Worm (Caenorhabditis elegans) whole organism, L2 larva: Measurements from ENCODE around the gene H21P03.10.

Experiments
- C34F6.9 ChIP-seq: fragments of 150-350 bp; optimal IDR thresholded peaks from 2 replicates; lab custom pipeline; 2014; ENCODE audit warnings: missing biosample characterization, missing genetic modification characterization
- F13H6.1 ChIP-seq: sonication (generic microtip); optimal IDR thresholded peaks from 2 replicates; lab custom pipeline; 2016; ENCODE audit warnings: missing genetic modification characterization, missing compliant biosample characterization
- R02D3.7 ChIP-seq: fragments of 150-350 bp; optimal IDR thresholded peaks from 2 replicates; lab custom pipeline; 2014; ENCODE audit warnings: missing biosample characterization, missing genetic modification characterization
- alr-1 ChIP-seq: fragments of 150-350 bp; optimal IDR thresholded peaks from 2 replicates; lab custom pipeline; 2014; ENCODE audit warnings: missing biosample characterization, missing genetic modification characterization
- aly-2 ChIP-seq: fragments of 150-350 bp; optimal IDR thresholded peaks from 2 replicates; lab custom pipeline; 2014; ENCODE audit warnings: missing biosample characterization, missing genetic modification characterization
- ama-1 ChIP-seq: fragments of 150-350 bp; optimal IDR thresholded peaks from 2 replicates; lab custom pipeline; 2018; ENCODE audit warnings: inconsistent platforms
- blmp-1 ChIP-seq: sonication (generic microtip); optimal IDR thresholded peaks from 2 replicates; lab custom pipeline; 2017; ENCODE audit warnings: missing genetic modification characterization, mild to moderate bottlenecking, missing compliant biosample characterization, antibody characterized with exemption, moderate library complexity; ENCODE audit not compliant: insufficient read depth
- ceh-16 ChIP-seq: fragments of 150-350 bp; optimal IDR thresholded peaks from 2 replicates; lab custom pipeline; 2014; ENCODE audit warnings: missing biosample characterization, missing genetic modification characterization
- ceh-82 ChIP-seq: fragments of 150-350 bp; optimal IDR thresholded peaks from 2 replicates; lab custom pipeline; 2014; ENCODE audit warnings: missing biosample characterization, missing genetic modification characterization
- crh-2 ChIP-seq: sonication (generic microtip); optimal IDR thresholded peaks from 2 replicates; lab custom pipeline; 2017; ENCODE audit warnings: missing biosample characterization, missing genetic modification characterization
- dmd-4 ChIP-seq: sonication (generic microtip); optimal IDR thresholded peaks from 2 replicates; lab custom pipeline; 2017; ENCODE audit warnings: missing biosample characterization, missing genetic modification characterization
- egl-27 ChIP-seq: sonication (generic microtip); optimal IDR thresholded peaks from 3 replicates; lab custom pipeline; 2017; ENCODE audit warnings: missing biosample characterization, missing genetic modification reagents, missing genetic modification characterization
- elt-1 ChIP-seq: fragments of 150-350 bp; optimal IDR thresholded peaks from 2 replicates; lab custom pipeline; 2014; ENCODE audit warnings: missing biosample characterization, missing genetic modification characterization
- elt-3 ChIP-seq: sonication (generic microtip); optimal IDR thresholded peaks from 2 replicates; lab custom pipeline; 2017; ENCODE audit warnings: missing biosample characterization, missing genetic modification characterization
- fos-1 ChIP-seq: fragments of 150-350 bp; optimal IDR thresholded peaks from 2 replicates; lab custom pipeline; 2014; ENCODE audit warnings: missing biosample characterization, missing genetic modification characterization
- gmeb-1 ChIP-seq: fragments of 150-350 bp; optimal IDR thresholded peaks from 2 replicates; lab custom pipeline; 2014; ENCODE audit warnings: missing biosample characterization, missing genetic modification characterization
- lin-11 ChIP-seq: fragments of 150-350 bp; sonication (generic microtip); optimal IDR thresholded peaks from 2 replicates; lab custom pipeline; 2014; ENCODE audit warnings: missing biosample characterization, missing genetic modification characterization, inconsistent platforms, mixed read lengths
- lin-13 ChIP-seq: fragments of 150-350 bp; optimal IDR thresholded peaks from 2 replicates; lab custom pipeline; 2014; ENCODE audit warnings: missing biosample characterization, missing genetic modification reagents, missing genetic modification characterization
- lin-39 ChIP-seq: fragments of 150-350 bp; optimal IDR thresholded peaks from 2 replicates; lab custom pipeline; 2014; ENCODE audit warnings: missing biosample characterization, missing genetic modification reagents, missing genetic modification characterization
- lsy-2 ChIP-seq, 2 experiments: fragments of 150-350 bp in 1 of 2; sonication (generic microtip) in 1 of 2; optimal IDR thresholded peaks; 2 replicates each; lab custom pipeline; 2014 to 2017; ENCODE audit warnings: missing biosample characterization in 2 of 2, missing genetic modification characterization in 2 of 2
- mbf-1 ChIP-seq: sonication (generic microtip); optimal IDR thresholded peaks from 2 replicates; lab custom pipeline; 2017; ENCODE audit warnings: missing biosample characterization, missing genetic modification characterization
- mdl-1 ChIP-seq, 2 experiments: fragments of 150-350 bp in 1 of 2; sonication (generic microtip) in 1 of 2; optimal IDR thresholded peaks; 2 replicates each; lab custom pipeline; 2017; ENCODE audit warnings: missing biosample characterization in 2 of 2, missing genetic modification characterization in 2 of 2
- nhr-10 ChIP-seq: sonication (generic microtip); optimal IDR thresholded peaks from 2 replicates; lab custom pipeline; 2017; ENCODE audit warnings: missing biosample characterization, missing genetic modification characterization
- nhr-11 ChIP-seq: fragments of 150-350 bp; optimal IDR thresholded peaks from 2 replicates; lab custom pipeline; 2014; ENCODE audit warnings: missing biosample characterization, missing genetic modification characterization
- nhr-12 ChIP-seq: fragments of 150-350 bp; optimal IDR thresholded peaks from 2 replicates; lab custom pipeline; 2014; ENCODE audit warnings: missing biosample characterization, missing genetic modification characterization
- nhr-129 ChIP-seq: fragments of 150-350 bp; optimal IDR thresholded peaks from 2 replicates; lab custom pipeline; 2014; ENCODE audit warnings: missing biosample characterization, missing genetic modification characterization
- nhr-21 ChIP-seq: fragments of 150-350 bp; optimal IDR thresholded peaks from 2 replicates; lab custom pipeline; 2014; ENCODE audit warnings: missing biosample characterization, missing genetic modification characterization
- nhr-23 ChIP-seq: fragments of 150-350 bp; optimal IDR thresholded peaks from 2 replicates; lab custom pipeline; 2014; ENCODE audit warnings: missing biosample characterization, missing genetic modification reagents, missing genetic modification characterization
- nhr-237 ChIP-seq: fragments of 150-350 bp; optimal IDR thresholded peaks from 2 replicates; lab custom pipeline; 2014; ENCODE audit warnings: missing biosample characterization, missing genetic modification characterization
- nhr-25 ChIP-seq: fragments of 150-350 bp; sonication (generic microtip); optimal IDR thresholded peaks from 3 replicates; lab custom pipeline; 2014; ENCODE audit warnings: missing biosample characterization, missing genetic modification characterization
- nhr-77 ChIP-seq: fragments of 150-350 bp; optimal IDR thresholded peaks from 2 replicates; lab custom pipeline; 2014; ENCODE audit warnings: missing biosample characterization, missing genetic modification characterization
- peb-1 ChIP-seq: fragments of 150-350 bp; optimal IDR thresholded peaks from 2 replicates; lab custom pipeline; 2014; ENCODE audit warnings: missing biosample characterization, missing genetic modification characterization
- sem-4 ChIP-seq: fragments of 150-350 bp; optimal IDR thresholded peaks from 2 replicates; lab custom pipeline; 2014; ENCODE audit warnings: missing biosample characterization, missing genetic modification reagents, missing genetic modification characterization
- skn-1 ChIP-seq: sonication (generic microtip); optimal IDR thresholded peaks from 2 replicates; lab custom pipeline; 2017; ENCODE audit warnings: missing biosample characterization, missing genetic modification characterization
- sma-3 ChIP-seq: sonication (generic microtip); optimal IDR thresholded peaks from 2 replicates; lab custom pipeline; 2016; ENCODE audit warnings: missing genetic modification reagents, missing genetic modification characterization, missing compliant biosample characterization
- sma-9 ChIP-seq, 2 experiments: fragments of 150-350 bp in 1 of 2; sonication (generic microtip) in 1 of 2; optimal IDR thresholded peaks; 2 replicates each; lab custom pipeline; 2014 to 2016; ENCODE audit warnings: missing genetic modification characterization in 2 of 2, mild to moderate bottlenecking in 1 of 2, missing biosample characterization in 1 of 2, missing compliant biosample characterization in 1 of 2, missing genetic modification reagents in 1 of 2, moderate library complexity in 1 of 2
- snpc-4 ChIP-seq: fragments of 150-350 bp; optimal IDR thresholded peaks from 2 replicates; lab custom pipeline; 2014; ENCODE audit warnings: missing biosample characterization, missing genetic modification characterization
- unc-39 ChIP-seq: fragments of 150-350 bp; optimal IDR thresholded peaks from 2 replicates; lab custom pipeline; 2014; ENCODE audit warnings: missing biosample characterization, missing genetic modification characterization
- unc-55 ChIP-seq: fragments of 150-350 bp; sonication (generic microtip); optimal IDR thresholded peaks from 3 replicates; lab custom pipeline; 2014; ENCODE audit warnings: missing biosample characterization, missing genetic modification reagents, missing genetic modification characterization
- unc-62 ChIP-seq: fragments of 150-350 bp; optimal IDR thresholded peaks from 2 replicates; lab custom pipeline; 2014; ENCODE audit warnings: missing biosample characterization, missing genetic modification reagents, missing genetic modification characterization
- zag-1 ChIP-seq: fragments of 150-350 bp; optimal IDR thresholded peaks from 2 replicates; lab custom pipeline; 2014; ENCODE audit warnings: missing biosample characterization, missing genetic modification characterization
- ztf-1 ChIP-seq: fragments of 200-800 bp; sonication (Bioruptor generic); conservative IDR thresholded peaks from 2 replicates; pipeline ENCODE4 v1.3.6; 2022; ENCODE audit warnings: missing genetic modification characterization, missing compliant biosample characterization
- ztf-11 ChIP-seq: sonication (generic microtip); optimal IDR thresholded peaks from 2 replicates; lab custom pipeline; 2017; ENCODE audit warnings: missing biosample characterization, missing genetic modification characterization
- ztf-4 ChIP-seq: fragments of 150-350 bp; optimal IDR thresholded peaks from 2 replicates; lab custom pipeline; 2014; ENCODE audit warnings: missing biosample characterization, missing genetic modification characterization

The H21P03.10 gene

DNA sequence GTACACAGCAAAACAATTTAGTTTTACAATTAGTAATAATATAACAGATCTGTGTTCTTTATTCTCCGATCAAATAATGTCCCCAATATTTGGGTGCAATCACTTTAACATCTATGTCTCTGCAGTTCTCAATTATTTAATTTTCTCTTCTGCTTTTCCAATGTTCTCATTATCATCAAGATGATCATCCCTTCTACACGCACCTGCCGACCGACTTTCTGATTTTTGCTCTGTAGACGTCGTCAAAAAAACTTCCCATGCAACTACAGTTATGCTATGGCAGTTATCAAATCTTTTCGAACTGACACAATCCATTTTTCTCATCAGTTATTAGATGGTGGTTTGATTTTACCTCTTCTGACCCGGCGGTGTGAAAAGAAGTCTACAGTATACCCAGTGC, 3.1 kb downstream of the H21P03.10 start (continued):
- TF ChIP-seq mbf-1 (tag; lab: Kevin White, UChicago): no peak
- no peak for TF ChIP-seq ama-1 (lab: Kevin White, UChicago)
- no peak for TF ChIP-seq nhr-10 (tag; lab: Kevin White, UChicago)

DNA sequence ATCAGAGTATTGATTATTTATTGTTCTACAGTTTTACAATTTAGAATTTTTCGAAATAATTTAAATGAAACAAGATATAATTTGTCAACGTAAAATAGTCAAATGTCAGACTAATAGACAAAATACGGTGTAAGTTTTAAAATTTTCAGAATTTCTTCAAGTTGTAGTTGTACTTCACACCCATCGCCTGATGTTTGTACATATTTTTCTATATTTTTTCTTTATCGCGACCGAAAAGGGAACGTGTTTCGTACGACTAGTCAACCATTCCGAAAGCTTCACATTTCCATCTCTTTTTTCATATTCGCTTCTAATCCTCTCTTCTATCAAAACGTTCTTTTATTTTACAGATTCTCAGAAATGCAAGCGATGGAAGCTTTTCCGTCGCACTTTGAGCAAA, 3.9 kb downstream of the H21P03.10 start, which contains the start of gene twk-25:
TSS of gene twk-25 (plus strand) at position 301 of the 400 bp plus-strand sequence.
- TF ChIP-seq sem-4: no peak
- TF ChIP-seq egl-27 (tag; lab: Kevin White, UChicago): no peak
- no peak for TF ChIP-seq sma-9 (GFP tag; optimal IDR thresholded peaks at IDR 0.05; lab: Kevin White, UChicago)
- TF ChIP-seq sma-9 (tag; optimal IDR thresholded peaks at IDR 0.05; lab: Kevin White, UChicago): no peak
- no peak for TF ChIP-seq zag-1 (tag; lab: Kevin White, UChicago)
- no peak for TF ChIP-seq unc-39
- TF ChIP-seq unc-55 (GFP tag; lab: Kevin White, UChicago): no peak
- TF ChIP-seq nhr-10 (tag; lab: Kevin White, UChicago): no peak
- no peak for TF ChIP-seq crh-2
- no peak for TF ChIP-seq F13H6.1
- no peak for TF ChIP-seq R02D3.7 (tag; lab: Kevin White, UChicago)
- no peak for TF ChIP-seq dmd-4 (tag; lab: Kevin White, UChicago)
- TF ChIP-seq lin-11 (tag; lab: Kevin White, UChicago): no peak
- no peak for TF ChIP-seq unc-62 (GFP tag; lab: Kevin White, UChicago)
- TF ChIP-seq skn-1 (tag; lab: Kevin White, UChicago): no peak
- no peak for TF ChIP-seq ztf-11 (tag; lab: Kevin White, UChicago)
- no peak for TF ChIP-seq fos-1
- no peak for TF ChIP-seq C34F6.9 (tag; lab: Kevin White, UChicago)
- no peak for TF ChIP-seq elt-1
- no peak for TF ChIP-seq aly-2

DNA sequence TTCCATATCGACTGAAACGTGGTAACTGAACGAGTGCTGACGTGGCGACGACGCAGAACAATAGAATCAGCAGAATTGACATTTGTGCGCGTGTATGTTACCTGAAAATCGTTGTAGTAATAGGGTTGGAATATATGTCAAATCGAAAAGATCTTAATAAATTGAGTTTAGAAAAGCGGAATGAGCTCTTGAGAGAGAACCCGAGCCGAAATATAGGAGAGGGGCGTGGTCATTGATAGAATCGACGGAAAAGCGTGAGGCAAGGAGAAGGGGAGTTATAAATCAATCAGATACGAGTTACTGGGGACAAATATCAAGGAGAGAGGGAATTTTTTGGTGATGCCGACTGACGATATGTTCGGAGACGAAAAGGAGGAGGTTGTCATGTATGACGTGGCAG, 10.1 kb downstream of the H21P03.10 start, which contains the start of gene M04B2.6:
TSS of gene M04B2.6 (minus strand) at position 101 of the 400 bp plus-strand sequence.
- TF ChIP-seq ceh-82 (tag; lab: Kevin White, UChicago) (no peak), C34F6.9 (tag; lab: Kevin White, UChicago) (no peak), mdl-1 (tag; optimal IDR thresholded peaks at IDR 0.05; lab: Kevin White, UChicago) (no peak), elt-3 (no peak), nhr-129 (no peak), fos-1 (no peak), lin-39 (tag; lab: Kevin White, UChicago) (no peak), alr-1 (tag; lab: Kevin White, UChicago) (no peak), nhr-77 (tag; lab: Kevin White, UChicago) (no peak), nhr-12 (no peak), lsy-2 (tag; optimal IDR thresholded peaks at IDR 0.05; lab: Kevin White, UChicago) (no peak), unc-39 (no peak), nhr-25 (tag; lab: Kevin White, UChicago) (no peak), gmeb-1 (tag; lab: Kevin White, UChicago) (no peak), skn-1 (tag; lab: Kevin White, UChicago) (no peak), unc-55 (GFP tag; lab: Kevin White, UChicago) (no peak), ztf-1 (GFP tag; lab: Robert Waterston, UW) (no peak), ama-1 (lab: Kevin White, UChicago) (no peak)

DNA sequence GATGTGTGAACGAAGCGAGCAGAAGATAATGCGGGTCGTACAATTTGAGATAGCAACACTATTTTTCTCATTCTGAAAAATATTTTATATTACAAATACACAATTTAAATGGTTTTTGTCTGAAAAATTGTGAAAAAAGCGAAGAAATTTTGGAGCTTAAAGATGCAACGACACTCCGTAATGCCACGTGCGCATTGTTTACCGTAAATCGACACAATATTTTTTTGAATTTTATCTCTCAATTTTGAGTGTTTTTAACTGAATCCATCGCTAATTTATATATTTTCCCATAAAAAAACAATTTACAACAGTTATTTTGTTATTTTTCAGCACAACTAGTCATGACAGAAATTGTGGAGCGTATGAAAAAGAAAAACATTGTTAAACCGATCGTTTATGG, 20.4 kb downstream of the H21P03.10 start, which contains the start of the genes M04B2.4 and gfl-1:
TSS of gene M04B2.4 (minus strand) at position 72 of the 400 bp plus-strand sequence.
TSS of gene gfl-1 (plus strand) at position 331 of the 400 bp plus-strand sequence.
- TF ChIP-seq skn-1 (tag; lab: Kevin White, UChicago) (no peak), nhr-11 (tag; lab: Kevin White, UChicago) (no peak), nhr-129 (peak; percentile 6), nhr-10 (tag; lab: Kevin White, UChicago) (no peak), snpc-4 (no peak), nhr-25 (tag; lab: Kevin White, UChicago) (no peak), gmeb-1 (tag; lab: Kevin White, UChicago) (peak; percentile 59), ceh-16 (no peak), lin-13 (GFP tag; lab: Kevin White, UChicago) (peak; percentile 26), blmp-1 (tag; lab: Kevin White, UChicago) (no peak), crh-2 (peak; percentile 50), aly-2 (no peak), R02D3.7 (tag; lab: Kevin White, UChicago) (peak; percentile 91), C34F6.9 (tag; lab: Kevin White, UChicago) (peak; percentile 74), sma-3 (GFP tag; lab: Kevin White, UChicago) (peak; percentile 3), mdl-1 (tag; optimal IDR thresholded peaks at IDR 0.05; lab: Kevin White, UChicago) (no peak), mbf-1 (tag; lab: Kevin White, UChicago) (no peak), nhr-237 (tag; lab: Kevin White, UChicago) (no peak), ztf-1 (GFP tag; lab: Robert Waterston, UW) (no peak), lin-39 (tag; lab: Kevin White, UChicago) (no peak), dmd-4 (tag; lab: Kevin White, UChicago) (no peak), elt-1 (no peak), egl-27 (tag; lab: Kevin White, UChicago) (no peak), alr-1 (tag; lab: Kevin White, UChicago) (no peak), lin-11 (tag; lab: Kevin White, UChicago) (no peak), ztf-4 (tag; lab: Kevin White, UChicago) (no peak), nhr-23 (tag; lab: Kevin White, UChicago) (no peak), nhr-21 (tag; lab: Kevin White, UChicago) (no peak), sma-9 (GFP tag; optimal IDR thresholded peaks at IDR 0.05; lab: Kevin White, UChicago) (peak; percentile 0), sma-9 (tag; optimal IDR thresholded peaks at IDR 0.05; lab: Kevin White, UChicago) (no peak), lsy-2 (tag; optimal IDR thresholded peaks at IDR 0.05; lab: Kevin White, UChicago) (peak in 1 of 2 experiments; percentile 67), unc-62 (GFP tag; lab: Kevin White, UChicago) (no peak), unc-55 (GFP tag; lab: Kevin White, UChicago) (peak; percentile 61), peb-1 (tag; lab: Kevin White, UChicago) (no peak)
